Fruit fly (Drosophila melanogaster): ENCODE data around the gene Ets96B.

Gene Ets96B

DNA sequence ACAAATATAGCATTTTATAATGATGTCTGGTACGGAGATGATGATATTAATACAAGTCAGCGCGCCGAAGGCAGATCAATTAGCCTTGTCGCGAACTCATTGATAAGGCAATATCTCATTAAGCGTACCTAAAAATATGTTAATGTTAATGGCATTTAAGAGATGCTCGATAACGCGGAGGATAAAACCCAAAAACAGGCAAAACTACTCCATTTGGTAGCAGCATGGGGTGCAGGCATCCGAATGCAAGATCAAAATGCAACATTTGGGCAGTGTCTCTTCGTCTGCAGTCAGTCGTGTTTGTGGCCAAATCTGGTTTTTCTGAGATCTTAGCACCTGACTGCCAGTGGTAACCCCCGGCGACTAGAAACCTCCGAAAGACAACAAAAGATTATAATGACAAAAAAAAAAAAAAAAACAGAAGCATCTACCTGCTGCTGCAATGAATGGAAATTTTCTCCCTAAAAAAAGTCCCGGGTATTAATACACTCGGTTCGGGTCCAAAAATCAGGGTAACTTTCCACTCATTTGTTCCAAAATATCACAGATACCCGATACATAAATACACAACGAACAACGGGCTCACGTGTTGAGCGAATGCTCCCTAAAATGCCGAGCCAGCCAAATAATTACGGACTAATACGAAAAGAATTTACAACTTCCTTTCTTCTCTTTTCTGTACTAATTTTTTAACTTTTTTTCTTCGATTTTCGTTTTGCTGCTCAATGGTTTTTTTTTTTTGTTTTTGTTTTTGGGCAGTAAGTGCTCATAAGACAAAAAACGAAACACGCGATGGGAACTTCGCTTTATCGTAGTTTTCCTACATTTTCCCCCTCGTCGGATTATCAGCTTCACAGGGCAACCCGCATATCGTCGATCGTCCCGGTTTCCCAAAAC lies 58.3 kb downstream of the Ets96B start:
- no peak for TF ChIP-seq pho (GFP tag; optimal IDR thresholded peaks at IDR 0.05)
- no peak for TF ChIP-seq corto (GFP tag; optimal IDR thresholded peaks at IDR 0.05)
- no peak for TF ChIP-seq CG6813 (GFP tag; optimal IDR thresholded peaks at IDR 0.05)
- TF ChIP-seq sens (GFP tag): peak; percentile 48
- TF ChIP-seq CG32772 (GFP tag; IDR thresholded peaks at IDR 0.05): 0 out of 2 replicates have a peak, but pooled peaks have one; percentile 30
- TF ChIP-seq Nf-YB (GFP tag; optimal IDR thresholded peaks at IDR 0.05): no peak
- no peak for TF ChIP-seq CG14050 (GFP tag; IDR thresholded peaks at IDR 0.05)
- no peak for TF ChIP-seq schlank (tag; optimal IDR thresholded peaks at IDR 0.05)
- no peak for TF ChIP-seq unc-4 (GFP tag; IDR thresholded peaks at IDR 0.05; ENCODE audit: partially characterized antibody)
- TF ChIP-seq Jarid2 (GFP tag; optimal IDR thresholded peaks at IDR 0.05): no peak
- TF ChIP-seq zen (tag; optimal IDR thresholded peaks at IDR 0.05): peak; percentile 84
- no peak for TF ChIP-seq Elba2 (GFP tag; optimal IDR thresholded peaks at IDR 0.05)
- TF ChIP-seq mirr (GFP tag; optimal IDR thresholded peaks at IDR 0.05): no peak
- no peak for TF ChIP-seq ssp (GFP tag; IDR thresholded peaks at IDR 0.05)
- TF ChIP-seq z (GFP tag; IDR thresholded peaks at IDR 0.05): peak; percentile 64; the same call in 1 of the 3 replicates
- TF ChIP-seq CG15479 (GFP tag; optimal IDR thresholded peaks at IDR 0.05): peak; percentile 53
- no peak for TF ChIP-seq CG14014 (GFP tag; IDR thresholded peaks at IDR 0.05)
- no peak for TF ChIP-seq Usf (GFP tag; optimal IDR thresholded peaks at IDR 0.05)
- 0 out of 2 replicates have a peak, but pooled peaks have one; percentile 19 for TF ChIP-seq vvl (GFP tag; IDR thresholded peaks at IDR 0.05)
- no peak for TF ChIP-seq CG6175 (GFP tag; IDR thresholded peaks at IDR 0.05)
- TF ChIP-seq grn (GFP tag; optimal IDR thresholded peaks at IDR 0.05): peak; percentile 61
- no peak for TF ChIP-seq lov (optimal IDR thresholded peaks at IDR 0.05)
- no peak for TF ChIP-seq lov (GFP tag; IDR thresholded peaks at IDR 0.05)
- TF ChIP-seq sqz (GFP tag; optimal IDR thresholded peaks at IDR 0.05): peak; percentile 80
- peak; percentile 45; the same call in 1 of the 2 replicates for TF ChIP-seq Awh (GFP tag; IDR thresholded peaks at IDR 0.05)
- TF ChIP-seq Rfx (GFP tag; IDR thresholded peaks at IDR 0.05): no peak
- TF ChIP-seq gcm (GFP tag; optimal IDR thresholded peaks at IDR 0.05): peak; percentile 76
